Fruit fly (Drosophila melanogaster) whole organism, wandering third instar larva: ENCODE measurements around the gene Cmpk.

ENCODE experiments used
- Abd-B ChIP-seq: fragments of >200 bp; optimal IDR thresholded peaks from 2 replicates; lab custom pipeline; 2017; ENCODE audit warnings: missing biosample characterization, missing genetic modification characterization
- CG32264 ChIP-seq: fragments of 200-800 bp; sonication (Bioruptor generic); optimal IDR thresholded peaks from 2 replicates; lab custom pipeline; 2016; ENCODE audit warnings: missing biosample characterization, missing genetic modification characterization
- CG9705 ChIP-seq: fragments of 200-800 bp; sonication (Bioruptor generic); optimal IDR thresholded peaks from 2 replicates; lab custom pipeline; 2018; ENCODE audit warnings: missing biosample characterization, mild to moderate bottlenecking, missing genetic modification characterization
- Vsx2 ChIP-seq: fragments of 200-300, 225-300 bp; sonication (Bioruptor generic); optimal IDR thresholded peaks from 2 replicates; lab custom pipeline; 2018; ENCODE audit warnings: missing biosample characterization, missing genetic modification characterization; ENCODE audit not compliant: partially characterized antibody
- dl ChIP-seq, 2 experiments: fragments of 175-275, 200-275 bp in 1 of 2; fragments of 200-275 bp in 1 of 2; sonication (Bioruptor generic); optimal IDR thresholded peaks; lab custom pipeline; 2018; ENCODE audit warnings: mild to moderate bottlenecking in 2 of 2, missing biosample characterization in 2 of 2, missing genetic modification characterization in 2 of 2, moderate library complexity in 2 of 2; ENCODE audit not compliant: partially characterized antibody in 2 of 2, insufficient read depth in 1 of 2
- lola ChIP-seq: fragments of >200 bp; optimal IDR thresholded peaks from 2 replicates; lab custom pipeline; 2017; ENCODE audit warnings: missing biosample characterization, missing genetic modification characterization
- psq ChIP-seq: fragments of 200-800 bp; sonication (Bioruptor generic); optimal IDR thresholded peaks from 3 replicates; lab custom pipeline; 2017; ENCODE audit warnings: missing biosample characterization, mild to moderate bottlenecking, missing genetic modification characterization, moderate library complexity
- rgr ChIP-seq: fragments of 200-800 bp; sonication (Bioruptor generic); optimal IDR thresholded peaks from 3 replicates; lab custom pipeline; 2016; ENCODE audit warnings: missing biosample characterization, mild to moderate bottlenecking, missing genetic modification characterization
- usp ChIP-seq: fragments of >200 bp; optimal IDR thresholded peaks from 2 replicates; lab custom pipeline; 2017; ENCODE audit warnings: missing biosample characterization, missing genetic modification characterization

- TF ChIP-seq CG9705 (GFP tag; lab: Kevin White, UChicago), result peak; percentile 91
- TF ChIP-seq usp (GFP tag; lab: Kevin White, UChicago), result no peak
- peak; percentile 92 for TF ChIP-seq rgr (GFP tag; lab: Kevin White, UChicago)
- no peak for TF ChIP-seq Abd-B (GFP tag; lab: Kevin White, UChicago)
- no peak for TF ChIP-seq dl (GFP tag; optimal IDR thresholded peaks at IDR 0.05; lab: Kevin White, UChicago; ENCODE audit: insufficient read depth in 1 of 2, partially characterized antibody in 2 of 2)
- peak; percentile 58 for TF ChIP-seq psq (GFP tag; lab: Kevin White, UChicago)
- peak; percentile 44 for TF ChIP-seq CG32264 (GFP tag; lab: Kevin White, UChicago)
- no peak for TF ChIP-seq lola (GFP tag; lab: Kevin White, UChicago)
- TF ChIP-seq Vsx2 (GFP tag; lab: Kevin White, UChicago), result no peak
Observed at dm6 chr3R:26055214-26055632, at the start of gene Cmpk.
